Worm (Caenorhabditis elegans): Measurements from ENCODE around the gene panl-2.

Gene panl-2

ce11 chrIII:6991465-6991864 is 23.5 kb upstream of the panl-2 start:
- TF ChIP-seq lin-35 (GFP tag; optimal IDR thresholded peaks at IDR 0.05) (no peak), F52B5.7 (tag; optimal IDR thresholded peaks at IDR 0.05) (no peak), nhr-80 (tag; optimal IDR thresholded peaks at IDR 0.05) (peak; percentile 71), Y53G8AR.9 (GFP tag; conservative IDR thresholded peaks at IDR 0.05) (0 out of 2 replicates have a peak, but pooled peaks have one; percentile 31), let-607 (tag; optimal IDR thresholded peaks at IDR 0.05) (peak in 1 of 2 experiments; percentile 20), pha-4 (tag; optimal IDR thresholded peaks at IDR 0.05) (peak; percentile 12), cebp-1 (GFP tag; IDR thresholded peaks at IDR 0.05) (no peak), cebp-1 (tag; optimal IDR thresholded peaks at IDR 0.05) (peak; percentile 36)

- no peak for TF ChIP-seq sea-2 (GFP tag; IDR thresholded peaks at IDR 0.05)
- TF ChIP-seq nfyb-1 (GFP tag; IDR thresholded peaks at IDR 0.05): 0 out of 2 replicates have a peak, but pooled peaks have one; percentile 28
- no peak for TF ChIP-seq snpc-4 (GFP tag; optimal IDR thresholded peaks at IDR 0.05)
- no peak for TF ChIP-seq snpc-4 (tag; optimal IDR thresholded peaks at IDR 0.05)
- no peak for TF ChIP-seq B0261.1 (tag; optimal IDR thresholded peaks at IDR 0.05)
- peak; percentile 69 for TF ChIP-seq hmg-1.2 (GFP tag; IDR thresholded peaks at IDR 0.05)
- TF ChIP-seq Y53G8AR.9 (GFP tag; conservative IDR thresholded peaks at IDR 0.05): no peak
- TF ChIP-seq hrde-1 (tag; optimal IDR thresholded peaks at IDR 0.05; ENCODE audit: borderline replicate concordance): no peak
- no peak for TF ChIP-seq ztf-26 (tag; optimal IDR thresholded peaks at IDR 0.05)
These were observed 22.0 kb upstream of the panl-2 start, which contains the start of gene prk-1 for ce11 chrIII:6989900-6990299. Gene prk-1, plus strand, starts transcription at chrIII:6990168.

- no peak for TF ChIP-seq ceh-40 (GFP tag; IDR thresholded peaks at IDR 0.05)
- TF ChIP-seq lir-1 (GFP tag; conservative IDR thresholded peaks at IDR 0.05): no peak
- no peak for TF ChIP-seq rec-8 (tag; optimal IDR thresholded peaks at IDR 0.05)
- TF ChIP-seq fkh-3 (tag; optimal IDR thresholded peaks at IDR 0.05): no peak
- no peak for TF ChIP-seq B0336.3 (GFP tag; IDR thresholded peaks at IDR 0.05)
- TF ChIP-seq nhr-80 (tag; optimal IDR thresholded peaks at IDR 0.05): peak; percentile 36
These were observed 21.3 kb upstream of the panl-2 start for ce11 chrIII:6989201-6989600.

- TF ChIP-seq hsf-1 (GFP tag; IDR thresholded peaks at IDR 0.05): no peak
- no peak for TF ChIP-seq F55B11.4 (tag; optimal IDR thresholded peaks at IDR 0.05; ENCODE audit: borderline replicate concordance, insufficient read depth)
- TF ChIP-seq F22D6.2 (tag; optimal IDR thresholded peaks at IDR 0.05): no peak
- peak; percentile 44 for TF ChIP-seq K12H6.12 (tag; optimal IDR thresholded peaks at IDR 0.05)
- TF ChIP-seq F49E8.2 (tag; optimal IDR thresholded peaks at IDR 0.05; ENCODE audit: insufficient read depth): no peak
- no peak for TF ChIP-seq B0035.1 (tag; optimal IDR thresholded peaks at IDR 0.05)
- no peak for TF ChIP-seq mxl-1 (tag; optimal IDR thresholded peaks at IDR 0.05)
- no peak for TF ChIP-seq ztf-3 (GFP tag; optimal IDR thresholded peaks at IDR 0.05)
- TF ChIP-seq Y56A3A.18 (GFP tag; IDR thresholded peaks at IDR 0.05): no peak
- no peak for TF ChIP-seq T07F8.4 (tag; optimal IDR thresholded peaks at IDR 0.05)
- TF ChIP-seq nhr-90 (tag; optimal IDR thresholded peaks at IDR 0.05): no peak
- no peak for TF ChIP-seq akir-1 (GFP tag; optimal IDR thresholded peaks at IDR 0.05)
- TF ChIP-seq nhr-80 (tag; optimal IDR thresholded peaks at IDR 0.05): peak; percentile 29
- TF ChIP-seq bed-1 (GFP tag; IDR thresholded peaks at IDR 0.05): no peak
- TF ChIP-seq dpff-1 (tag; optimal IDR thresholded peaks at IDR 0.05): no peak
- no peak for TF ChIP-seq zfh-2 (GFP tag; conservative IDR thresholded peaks at IDR 0.05)
- no peak for TF ChIP-seq egl-44 (GFP tag; IDR thresholded peaks at IDR 0.05)
- no peak for TF ChIP-seq ceh-91 (GFP tag; IDR thresholded peaks at IDR 0.05)
These were observed 20.1 kb upstream of the panl-2 start for ce11 chrIII:6988060-6988459.

All from whole organism, young adult.